Fruit fly (Drosophila melanogaster) whole organism, pupa: ENCODE results near the gene sro.

Experiments
- CG13204 ChIP-seq: fragments of 200-800 bp; sonication (Bioruptor generic); optimal IDR thresholded peaks from 2 replicates; lab custom pipeline; 2018; ENCODE audit warnings: missing biosample characterization, mild to moderate bottlenecking, missing genetic modification characterization, moderate library complexity
- CG14655 ChIP-seq: fragments of 200-800 bp; sonication (Bioruptor generic); optimal IDR thresholded peaks from 3 replicates; lab custom pipeline; 2017; ENCODE audit warnings: mild to moderate bottlenecking, missing biosample characterization, missing genetic modification reagents, missing genetic modification characterization
- CG17806 ChIP-seq: fragments of 200-800 bp; sonication (Bioruptor generic); optimal IDR thresholded peaks from 2 replicates; lab custom pipeline; 2018; ENCODE audit warnings: missing biosample characterization, mild to moderate bottlenecking, missing genetic modification characterization, moderate library complexity
- CG34367 ChIP-seq: fragments of 200-800 bp; sonication (Bioruptor generic); optimal IDR thresholded peaks from 2 replicates; lab custom pipeline; 2018; ENCODE audit warnings: missing biosample characterization, mild to moderate bottlenecking, missing genetic modification characterization
- CG8159 ChIP-seq: fragments of 200-800 bp; sonication (Bioruptor generic); optimal IDR thresholded peaks from 3 replicates; lab custom pipeline; 2018; ENCODE audit warnings: missing biosample characterization, mild to moderate bottlenecking, missing genetic modification characterization, moderate library complexity
- CG8301 ChIP-seq: fragments of 200-800 bp; sonication (Bioruptor generic); optimal IDR thresholded peaks from 2 replicates; lab custom pipeline; 2018; ENCODE audit warnings: missing biosample characterization, mild to moderate bottlenecking, missing genetic modification characterization
- EcR ChIP-seq: fragments of 200-800 bp; sonication (Bioruptor generic); optimal IDR thresholded peaks from 3 replicates; lab custom pipeline; 2019; ENCODE audit warnings: missing biosample characterization, missing genetic modification characterization, mild to moderate bottlenecking, moderate library complexity, missing genetic modification reagents
- Ets98B ChIP-seq: fragments of 200-800 bp; sonication (Bioruptor generic); IDR thresholded peaks from 2 replicates; pipeline ENCODE4 v1.3.6; 2022; ENCODE audit warnings: missing biosample characterization, missing genetic modification characterization
- Pif1A ChIP-seq: fragments of 200-800 bp; sonication (Bioruptor generic); optimal IDR thresholded peaks from 3 replicates; lab custom pipeline; 2016; ENCODE audit warnings: missing biosample characterization, missing genetic modification characterization
- Snoo ChIP-seq: fragments of 200-800 bp; sonication (Bioruptor generic); optimal IDR thresholded peaks from 3 replicates; lab custom pipeline; 2017; ENCODE audit warnings: missing biosample characterization, mild to moderate bottlenecking, missing genetic modification characterization, inconsistent platforms
- fd96Ca ChIP-seq: fragments of 200-800 bp; sonication (Bioruptor generic); IDR thresholded peaks from 3 replicates; pipeline ENCODE4 v1.3.6; 2022; ENCODE audit warnings: missing biosample characterization, missing genetic modification characterization
- gl ChIP-seq: fragments of 200-800 bp; sonication (Bioruptor generic); optimal IDR thresholded peaks from 2 replicates; lab custom pipeline; 2018; ENCODE audit warnings: missing biosample characterization, mild to moderate bottlenecking, missing genetic modification characterization

DNA sequence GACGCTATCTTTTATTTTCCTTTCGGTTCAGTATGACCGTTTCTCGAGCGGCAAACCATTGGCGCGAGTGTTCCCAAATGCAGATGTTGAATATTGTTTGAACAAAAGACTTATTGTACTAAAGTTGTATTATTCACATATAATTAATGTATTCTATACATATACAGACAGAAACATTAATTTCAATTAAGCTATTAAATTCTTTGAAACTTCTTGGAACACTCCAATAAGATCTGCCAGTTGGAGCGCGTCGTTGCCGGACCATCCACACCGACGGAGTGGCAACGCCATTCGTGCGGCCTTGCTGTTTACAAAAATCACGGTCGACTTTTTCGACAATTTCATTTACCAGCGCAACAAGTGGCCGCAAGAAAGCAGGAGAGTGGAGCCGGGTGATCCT lies 49.3 kb upstream of the sro start, which contains the start of the genes Wdr24 and IntS11:
- TF ChIP-seq Pif1A (GFP tag; lab: Kevin White, UChicago) (no peak), CG14655 (GFP tag; lab: Kevin White, UChicago) (no peak), EcR (GFP tag; lab: Kevin White, UChicago) (peak; percentile 7), gl (tag; lab: Kevin White, UChicago) (peak; percentile 83), CG17806 (tag; lab: Kevin White, UChicago) (peak; percentile 96), Snoo (tag; lab: Kevin White, UChicago) (peak; percentile 95), CG34367 (tag; lab: Kevin White, UChicago) (peak; percentile 94), CG8159 (tag; lab: Kevin White, UChicago) (peak; percentile 94), Ets98B (GFP tag; lab: Robert Waterston, UW) (peak; percentile 98), CG8301 (tag; lab: Kevin White, UChicago) (peak; percentile 96), CG13204 (GFP tag; lab: Kevin White, UChicago) (no peak), fd96Ca (GFP tag; lab: Robert Waterston, UW) (peak; percentile 98)
